Fruit fly (Drosophila melanogaster) whole organism, embryonic: ENCODE measurements around the gene Obp93a.

Source experiments
- Abd-B ChIP-seq: fragments of 200-800 bp; sonication (Bioruptor generic); optimal IDR thresholded peaks from 2 replicates; lab custom pipeline; 2018; ENCODE audit warnings: missing biosample characterization, mild to moderate bottlenecking, missing genetic modification characterization, moderate library complexity
- Atf6 ChIP-seq: fragments of 200-800 bp; sonication (Bioruptor generic); IDR thresholded peaks from 2 replicates; pipeline ENCODE4 v1.3.6; 2022; ENCODE audit warnings: missing biosample characterization, missing genetic modification characterization
- B-H2 ChIP-seq: fragments of 200-800 bp; sonication (Bioruptor generic); optimal IDR thresholded peaks from 2 replicates; lab custom pipeline; 2018; ENCODE audit warnings: missing biosample characterization, mild to moderate bottlenecking, missing genetic modification characterization
- CG1024 ChIP-seq: fragments of 200-800 bp; sonication (Bioruptor generic); IDR thresholded peaks from 2 replicates; pipeline ENCODE4 v1.3.6; 2022; ENCODE audit warnings: missing biosample characterization, missing genetic modification characterization
- CG11085 ChIP-seq: fragments of 200-800 bp; sonication (Bioruptor generic); IDR thresholded peaks from 2 replicates; pipeline ENCODE4 v1.3.6; 2022; ENCODE audit warnings: missing biosample characterization, missing genetic modification characterization
- CG11723 ChIP-seq: fragments of 200-800 bp; sonication (Bioruptor generic); optimal IDR thresholded peaks from 2 replicates; lab custom pipeline; 2017; ENCODE audit warnings: missing biosample characterization, mild to moderate bottlenecking, missing genetic modification characterization
- CG12236 ChIP-seq: fragments of 200-800 bp; sonication (Bioruptor generic); optimal IDR thresholded peaks from 2 replicates; lab custom pipeline; 2016; ENCODE audit warnings: missing biosample characterization, missing genetic modification characterization
- CG12744 ChIP-seq: fragments of 200-800 bp; sonication (Bioruptor generic); optimal IDR thresholded peaks from 2 replicates; lab custom pipeline; 2016; ENCODE audit warnings: missing biosample characterization, missing genetic modification characterization
- CG13424 ChIP-seq: fragments of 200-800 bp; sonication (Bioruptor generic); optimal IDR thresholded peaks from 2 replicates; lab custom pipeline; 2019; ENCODE audit warnings: missing biosample characterization, mild to moderate bottlenecking, missing genetic modification characterization, moderate library complexity
- CG14050 ChIP-seq: fragments of 200-800 bp; sonication (Bioruptor generic); IDR thresholded peaks from 3 replicates; pipeline ENCODE4 v1.3.6; 2022; ENCODE audit warnings: missing biosample characterization, missing genetic modification characterization
- CG17328 ChIP-seq: fragments of 200-800 bp; sonication (Bioruptor generic); IDR thresholded peaks from 2 replicates; pipeline ENCODE4 v1.3.6; 2022; ENCODE audit warnings: missing biosample characterization, missing genetic modification characterization
- CG30403 ChIP-seq: fragments of 200-800 bp; sonication (Bioruptor generic); optimal IDR thresholded peaks from 3 replicates; lab custom pipeline; 2016; ENCODE audit warnings: missing biosample characterization, missing genetic modification characterization
- CG32767 ChIP-seq: fragments of 200-800 bp; sonication (Bioruptor generic); IDR thresholded peaks from 2 replicates; pipeline ENCODE4 v1.3.6; 2022; ENCODE audit warnings: missing biosample characterization, missing genetic modification characterization
- CG33557 ChIP-seq: fragments of 200-800 bp; sonication (Bioruptor generic); optimal IDR thresholded peaks from 2 replicates; lab custom pipeline; 2019; ENCODE audit warnings: missing biosample characterization, mild to moderate bottlenecking, missing genetic modification characterization, moderate library complexity
- CG34376 ChIP-seq: fragments of 200-800 bp; sonication (Bioruptor generic); optimal IDR thresholded peaks from 2 replicates; lab custom pipeline; 2018; ENCODE audit warnings: missing biosample characterization, mild to moderate bottlenecking, missing genetic modification characterization
- CG4404 ChIP-seq: fragments of 200-800 bp; sonication (Bioruptor generic); IDR thresholded peaks from 2 replicates; pipeline ENCODE4 v1.3.6; 2022; ENCODE audit warnings: missing biosample characterization, missing genetic modification characterization
- CG4854 ChIP-seq: fragments of 200-800 bp; sonication (Bioruptor generic); optimal IDR thresholded peaks from 2 replicates; lab custom pipeline; 2016; ENCODE audit warnings: missing biosample characterization, missing genetic modification characterization, inconsistent platforms
- CG7786 ChIP-seq: fragments of 200-800 bp; sonication (Bioruptor generic); optimal IDR thresholded peaks from 2 replicates; lab custom pipeline; 2016; ENCODE audit warnings: missing biosample characterization, missing genetic modification characterization
- CTCF ChIP-seq: fragments of 200-800 bp; sonication (Bioruptor generic); optimal IDR thresholded peaks from 2 replicates; lab custom pipeline; 2017; ENCODE audit warnings: missing biosample characterization, mild to moderate bottlenecking, missing genetic modification characterization, moderate library complexity
- Dip3 ChIP-seq: fragments of 200-800 bp; sonication (Bioruptor generic); optimal IDR thresholded peaks from 3 replicates; lab custom pipeline; 2016; ENCODE audit warnings: missing biosample characterization, missing genetic modification characterization
- Dref ChIP-seq: fragments of 200-800 bp; sonication (Bioruptor generic); IDR thresholded peaks from 2 replicates; pipeline ENCODE4 v1.3.6; 2022; ENCODE audit warnings: missing biosample characterization, missing genetic modification characterization
- HLHmδ ChIP-seq: fragments of 200-800 bp; sonication (Bioruptor generic); optimal IDR thresholded peaks from 2 replicates; lab custom pipeline; 2018; ENCODE audit warnings: missing biosample characterization, mild to moderate bottlenecking, missing genetic modification characterization, moderate library complexity
- Sry-δ ChIP-seq: fragments of 200-800 bp; sonication (Bioruptor generic); optimal IDR thresholded peaks from 2 replicates; lab custom pipeline; 2016; ENCODE audit warnings: missing biosample characterization, missing genetic modification characterization
- Ssrp ChIP-seq: fragments of 200-800 bp; sonication (Bioruptor generic); optimal IDR thresholded peaks from 2 replicates; lab custom pipeline; 2018; ENCODE audit warnings: missing biosample characterization, mild to moderate bottlenecking, missing genetic modification characterization, moderate library complexity
- corto ChIP-seq: fragments of 200-800 bp; sonication (Bioruptor generic); optimal IDR thresholded peaks from 2 replicates; lab custom pipeline; 2016; ENCODE audit warnings: missing biosample characterization, mild to moderate bottlenecking, missing genetic modification characterization, moderate library complexity
- crc ChIP-seq: fragments of 200-800 bp; sonication (Bioruptor generic); optimal IDR thresholded peaks from 2 replicates; lab custom pipeline; 2016; ENCODE audit warnings: missing biosample characterization, missing genetic modification characterization
- cwo ChIP-seq: fragments of 200-800 bp; sonication (Bioruptor generic); optimal IDR thresholded peaks from 3 replicates; lab custom pipeline; 2017; ENCODE audit warnings: missing biosample characterization, missing genetic modification characterization, mild to moderate bottlenecking, moderate library complexity, missing genetic modification reagents
- emc ChIP-seq: fragments of 200-800 bp; sonication (Bioruptor generic); optimal IDR thresholded peaks from 2 replicates; lab custom pipeline; 2016; ENCODE audit warnings: missing biosample characterization, missing genetic modification characterization
- ems ChIP-seq: fragments of 200-800 bp; sonication (Bioruptor generic); optimal IDR thresholded peaks from 3 replicates; lab custom pipeline; 2016; ENCODE audit warnings: missing biosample characterization, missing genetic modification characterization
- esg ChIP-seq: fragments of 200-800 bp; sonication (Bioruptor generic); conservative IDR thresholded peaks from 2 replicates; pipeline ENCODE4 v1.3.6; 2022; ENCODE audit warnings: missing biosample characterization, missing genetic modification characterization
- fd64A ChIP-seq: fragments of 200-800 bp; sonication (Bioruptor generic); optimal IDR thresholded peaks from 3 replicates; lab custom pipeline; 2018; ENCODE audit warnings: missing biosample characterization, mild to moderate bottlenecking, missing genetic modification characterization
- fd96Cb ChIP-seq: fragments of 200-800 bp; sonication (Bioruptor generic); optimal IDR thresholded peaks from 2 replicates; lab custom pipeline; 2018; ENCODE audit warnings: missing biosample characterization, mild to moderate bottlenecking, missing genetic modification characterization, moderate library complexity
- fru ChIP-seq: fragments of >200 bp; optimal IDR thresholded peaks from 2 replicates; lab custom pipeline; 2017
- ftz-f1 ChIP-seq: fragments of 200-800 bp; sonication (Bioruptor generic); optimal IDR thresholded peaks from 2 replicates; lab custom pipeline; 2016; ENCODE audit warnings: missing biosample characterization, missing genetic modification characterization
- gcm ChIP-seq: fragments of 200-800 bp; sonication (Bioruptor generic); optimal IDR thresholded peaks from 2 replicates; lab custom pipeline; 2019; ENCODE audit warnings: missing biosample characterization, mild to moderate bottlenecking, missing genetic modification characterization, moderate library complexity
- gfzf ChIP-seq: fragments of 200-800 bp; sonication (Bioruptor generic); optimal IDR thresholded peaks from 2 replicates; lab custom pipeline; 2016; ENCODE audit warnings: missing biosample characterization, mild to moderate bottlenecking, missing genetic modification characterization, moderate library complexity
- h ChIP-seq: fragments of >200 bp; optimal IDR thresholded peaks from 2 replicates; lab custom pipeline; 2017
- her ChIP-seq: fragments of 200-800 bp; sonication (Bioruptor generic); optimal IDR thresholded peaks from 2 replicates; lab custom pipeline; 2016; ENCODE audit warnings: missing biosample characterization, missing genetic modification characterization
- mam ChIP-seq: fragments of 200-800 bp; sonication (Bioruptor generic); optimal IDR thresholded peaks from 3 replicates; lab custom pipeline; 2016; ENCODE audit warnings: missing biosample characterization, missing genetic modification characterization
- pita ChIP-seq: fragments of 200-800 bp; sonication (Bioruptor generic); optimal IDR thresholded peaks from 2 replicates; lab custom pipeline; 2017; ENCODE audit warnings: missing biosample characterization, mild to moderate bottlenecking, missing genetic modification characterization
- ro ChIP-seq: fragments of 200-800 bp; sonication (Bioruptor generic); IDR thresholded peaks from 2 replicates; pipeline ENCODE4 v1.3.6; 2022; ENCODE audit warnings: missing biosample characterization, missing genetic modification characterization
- scrt ChIP-seq: fragments of 200-800 bp; sonication (Bioruptor generic); optimal IDR thresholded peaks from 2 replicates; lab custom pipeline; 2018; ENCODE audit warnings: missing biosample characterization, mild to moderate bottlenecking, missing genetic modification characterization, moderate library complexity
- seq ChIP-seq: fragments of 200-800 bp; sonication (Bioruptor generic); IDR thresholded peaks from 2 replicates; pipeline ENCODE4 v1.3.6; 2022; ENCODE audit warnings: missing biosample characterization, missing genetic modification characterization
- sim ChIP-seq: fragments of 200-800 bp; sonication (Bioruptor generic); IDR thresholded peaks from 2 replicates; pipeline ENCODE4 v1.3.6; 2022; ENCODE audit warnings: missing biosample characterization, missing genetic modification characterization
- slou ChIP-seq: fragments of 200-800 bp; sonication (Bioruptor generic); optimal IDR thresholded peaks from 3 replicates; lab custom pipeline; 2016; ENCODE audit warnings: missing biosample characterization, missing genetic modification characterization
- sna ChIP-seq: fragments of 200-800 bp; sonication (Bioruptor generic); IDR thresholded peaks from 2 replicates; pipeline ENCODE4 v1.3.6; 2022; ENCODE audit warnings: missing biosample characterization, missing genetic modification characterization; ENCODE audit not compliant: partially characterized antibody
- stc ChIP-seq: fragments of 200-800 bp; sonication (Bioruptor generic); IDR thresholded peaks from 2 replicates; pipeline ENCODE4 v1.3.6; 2022; ENCODE audit warnings: missing biosample characterization, missing genetic modification characterization
- tap ChIP-seq: fragments of 200-800 bp; optimal IDR thresholded peaks from 3 replicates; lab custom pipeline; 2019; ENCODE audit warnings: missing biosample characterization, mild to moderate bottlenecking, missing genetic modification characterization, moderate library complexity
- tgo ChIP-seq: fragments of 200-800 bp; sonication (Bioruptor generic); IDR thresholded peaks from 3 replicates; pipeline ENCODE4 v1.3.6; 2022; ENCODE audit warnings: missing biosample characterization, missing genetic modification characterization
- wor ChIP-seq: fragments of 200-800 bp; sonication (Bioruptor generic); IDR thresholded peaks from 2 replicates; pipeline ENCODE4 v1.3.6; 2022; ENCODE audit warnings: missing biosample characterization, missing genetic modification characterization
- zfh1 ChIP-seq: fragments of 200-800 bp; sonication (Bioruptor generic); IDR thresholded peaks from 3 replicates; pipeline ENCODE4 v1.3.6; 2022; ENCODE audit warnings: missing biosample characterization, missing genetic modification characterization

The Obp93a gene

DNA sequence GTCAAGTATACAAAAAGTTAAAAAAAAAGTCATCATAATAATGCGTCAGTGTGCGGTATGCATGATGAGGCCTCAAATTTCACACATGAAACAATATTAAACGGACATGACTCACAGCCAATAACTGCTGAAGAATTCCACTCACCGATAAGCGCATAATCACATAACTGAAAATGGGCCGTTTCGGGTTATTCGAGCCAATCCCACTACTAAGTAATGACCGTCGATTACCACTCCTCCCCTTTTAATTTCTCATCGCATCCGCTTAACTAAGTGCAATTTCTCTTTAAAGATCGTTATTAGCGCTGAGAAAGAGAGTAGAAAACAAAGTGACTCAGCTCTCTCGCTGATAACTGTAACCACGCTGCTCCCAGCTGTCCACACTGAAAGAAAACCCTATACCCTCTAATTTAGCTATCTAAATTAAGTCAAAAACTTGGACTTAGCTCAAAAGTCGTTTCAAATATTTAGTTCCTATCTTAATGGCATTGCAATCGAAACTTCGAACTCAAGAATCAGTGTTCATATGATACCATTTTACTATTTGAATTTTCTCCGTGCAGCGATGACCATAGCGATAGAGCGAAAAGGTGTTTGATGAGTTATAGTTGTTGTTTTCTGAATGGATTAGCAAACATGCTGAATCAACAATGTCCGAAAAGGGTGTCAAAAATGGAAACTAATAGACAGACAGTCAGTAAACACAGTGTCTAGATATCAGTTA lies 16.6 kb downstream of the Obp93a start (continued):
- TF ChIP-seq CG11085 (GFP tag; lab: Robert Waterston, UW) = peak; percentile 57; the same call in 1 of the 2 replicates
- TF ChIP-seq slou (GFP tag; lab: Kevin White, UChicago) = peak; percentile 74
- peak; percentile 92 for TF ChIP-seq CG12744 (GFP tag; lab: Kevin White, UChicago)
- TF ChIP-seq gfzf (GFP tag; lab: Kevin White, UChicago) = no peak
- no peak for TF ChIP-seq Dref (GFP tag; lab: Robert Waterston, UW)
- TF ChIP-seq scrt (GFP tag; lab: Kevin White, UChicago) = peak; percentile 84
- TF ChIP-seq CG1024 = peak; percentile 74
- TF ChIP-seq h = no peak
- TF ChIP-seq fd96Cb (tag; lab: Kevin White, UChicago) = peak; percentile 55
- peak; percentile 87 for TF ChIP-seq CG13424 (tag; lab: Kevin White, UChicago)
- TF ChIP-seq CG4404 (GFP tag; lab: Robert Waterston, UW) = peak; percentile 61
- no peak for TF ChIP-seq CG34376 (GFP tag; lab: Kevin White, UChicago)
- TF ChIP-seq ems = peak; percentile 60
- TF ChIP-seq Atf6 (GFP tag; lab: Robert Waterston, UW) = peak; percentile 89
- TF ChIP-seq ro (GFP tag; lab: Robert Waterston, UW) = 0 out of 2 replicates have a peak, but pooled peaks have one; percentile 60
- peak; percentile 86 for TF ChIP-seq zfh1 (GFP tag; lab: Robert Waterston, UW)
- TF ChIP-seq CG17328 (GFP tag; lab: Robert Waterston, UW) = peak; percentile 89
- TF ChIP-seq fd64A (GFP tag; lab: Kevin White, UChicago) = peak; percentile 88
- TF ChIP-seq corto (GFP tag; lab: Kevin White, UChicago) = no peak
- peak; percentile 73 for TF ChIP-seq Abd-B (GFP tag; lab: Kevin White, UChicago)
- peak; percentile 87 for TF ChIP-seq Dip3 (GFP tag; lab: Kevin White, UChicago)
- peak; percentile 81 for TF ChIP-seq CG11723 (GFP tag; lab: Kevin White, UChicago)
- TF ChIP-seq fru (lab: Kevin White, UChicago) = no peak
- TF ChIP-seq sna = no peak
- peak; percentile 71; the same call in 1 of the 2 replicates for TF ChIP-seq CG32767 (GFP tag; lab: Robert Waterston, UW)
- no peak for TF ChIP-seq emc (GFP tag; lab: Kevin White, UChicago)
- peak; percentile 91 for TF ChIP-seq CG7786 (GFP tag; lab: Kevin White, UChicago)
- peak; percentile 90 for TF ChIP-seq tap (tag; lab: Kevin White, UChicago)
- TF ChIP-seq pita (GFP tag; lab: Kevin White, UChicago) = no peak
- peak; percentile 59 for TF ChIP-seq Sry-δ
- peak; percentile 65; the same call in 1 of the 2 replicates for TF ChIP-seq sim (GFP tag; lab: Robert Waterston, UW)
- no peak for TF ChIP-seq ftz-f1 (GFP tag; lab: Kevin White, UChicago)
- peak; percentile 80 for TF ChIP-seq Ssrp
- TF ChIP-seq CG30403 (GFP tag; lab: Kevin White, UChicago) = peak; percentile 87
- peak; percentile 87 for TF ChIP-seq mam (GFP tag; lab: Kevin White, UChicago)
- peak; percentile 86 for TF ChIP-seq gcm
- TF ChIP-seq cwo = peak; percentile 49
- peak; percentile 83 for TF ChIP-seq crc (GFP tag; lab: Kevin White, UChicago)
- peak; percentile 84 for TF ChIP-seq esg (GFP tag; lab: Robert Waterston, UW)
- TF ChIP-seq CTCF (GFP tag; lab: Kevin White, UChicago) = peak; percentile 28
- peak; percentile 74 for TF ChIP-seq CG14050 (GFP tag; lab: Robert Waterston, UW)
- peak; percentile 85; the same call in 2 of the 3 replicates for TF ChIP-seq tgo (GFP tag; lab: Robert Waterston, UW)
- TF ChIP-seq CG4854 (GFP tag; lab: Kevin White, UChicago) = peak; percentile 78
- peak; percentile 90 for TF ChIP-seq her (GFP tag; lab: Kevin White, UChicago)
- TF ChIP-seq B-H2 (GFP tag; lab: Kevin White, UChicago) = peak; percentile 63
- peak; percentile 80 for TF ChIP-seq seq (GFP tag; lab: Robert Waterston, UW)
- no peak for TF ChIP-seq HLHmδ (GFP tag; lab: Kevin White, UChicago)
- TF ChIP-seq CG33557 (GFP tag; lab: Kevin White, UChicago) = peak; percentile 40
- TF ChIP-seq wor (GFP tag; lab: Robert Waterston, UW) = peak; percentile 77
- TF ChIP-seq stc (GFP tag; lab: Robert Waterston, UW) = peak; percentile 91
- TF ChIP-seq CG12236 (GFP tag; lab: Kevin White, UChicago) = peak; percentile 88
